Fruit fly (Drosophila melanogaster) Kc167 (cell line): ENCODE results near the gene PGS1.

Experiments
- Myc ChIP-seq: fragments of >200 bp; optimal IDR thresholded peaks from 2 replicates; lab custom pipeline; 2017; ENCODE audit warnings: missing external identifiers
- h ChIP-seq: fragments of >200 bp; optimal IDR thresholded peaks from 3 replicates; lab custom pipeline; 2018; ENCODE audit warnings: missing external identifiers
- insv ChIP-seq: fragments of >200 bp; optimal IDR thresholded peaks from 3 replicates; lab custom pipeline; 2018; ENCODE audit warnings: missing external identifiers
- psq ChIP-seq: fragments of >200 bp; optimal IDR thresholded peaks from 2 replicates; lab custom pipeline; 2017; ENCODE audit warnings: missing external identifiers

DNA sequence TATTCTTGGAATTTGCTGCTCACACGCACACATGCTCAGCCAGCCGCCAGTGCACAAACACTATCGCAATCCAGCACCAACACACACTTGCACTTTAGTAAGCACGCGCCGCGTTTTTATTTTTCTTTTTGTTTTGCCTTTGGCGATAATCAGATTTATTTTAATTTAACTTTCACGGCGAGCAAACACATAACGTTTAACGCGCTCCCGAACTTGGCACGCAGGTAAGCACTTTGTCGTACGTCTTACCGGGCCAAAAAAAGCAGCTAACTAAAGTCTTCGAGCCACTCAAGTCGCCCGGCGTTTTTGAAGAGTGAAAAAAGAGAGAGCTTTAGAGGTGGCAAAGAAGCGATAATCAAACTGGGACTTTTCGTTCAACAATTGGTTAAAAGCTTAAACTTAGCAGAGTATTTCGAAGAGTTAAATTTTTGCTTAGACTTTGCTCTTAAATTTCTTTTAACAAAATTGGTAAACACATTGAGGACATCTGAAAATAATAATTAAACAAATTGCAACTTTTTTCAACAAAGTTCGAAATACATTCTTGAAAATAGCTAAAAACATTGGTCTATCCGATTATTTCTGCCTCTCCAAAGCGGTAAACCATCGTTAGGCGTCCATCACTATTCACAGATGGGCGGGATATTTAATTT lies 2.4 kb downstream of the PGS1 start, which contains the start of gene Mekk1:
- TF ChIP-seq Myc (no peak), h (lab: Kevin White, UChicago) (no peak), insv (lab: Kevin White, UChicago) (no peak), psq (lab: Kevin White, UChicago) (no peak)
